Worm (Caenorhabditis elegans) whole organism, early embryonic: ENCODE data around the gene set-14.

Experiments used
- B0310.2 ChIP-seq: sonication (generic microtip); optimal IDR thresholded peaks from 2 replicates; lab custom pipeline; 2016; ENCODE audit warnings: mild to moderate bottlenecking, missing genetic modification characterization, missing compliant biosample characterization
- ama-1 ChIP-seq: fragments of 150-350 bp; optimal IDR thresholded peaks from 2 replicates; lab custom pipeline; 2014
- ceh-13 ChIP-seq: fragments of 200-800 bp; sonication (Bioruptor generic); optimal IDR thresholded peaks from 2 replicates; lab custom pipeline; 2018; ENCODE audit warnings: mild to moderate bottlenecking, missing genetic modification characterization, missing compliant biosample characterization
- ceh-36 ChIP-seq: sonication (generic microtip); optimal IDR thresholded peaks from 2 replicates; lab custom pipeline; 2016; ENCODE audit warnings: missing genetic modification characterization, inconsistent platforms, missing compliant biosample characterization
- flt-1 ChIP-seq: fragments of 200-800 bp; sonication (Bioruptor generic); IDR thresholded peaks from 2 replicates; pipeline ENCODE4 v1.3.6; 2022; ENCODE audit warnings: missing genetic modification characterization, missing compliant biosample characterization
- hmg-4 ChIP-seq: fragments of 200-800 bp; sonication (Bioruptor generic); optimal IDR thresholded peaks from 2 replicates; lab custom pipeline; 2018; ENCODE audit warnings: mild to moderate bottlenecking, missing genetic modification characterization, missing compliant biosample characterization
- hnd-1 ChIP-seq: sonication (generic microtip); optimal IDR thresholded peaks from 2 replicates; lab custom pipeline; 2016; ENCODE audit warnings: missing genetic modification characterization, missing compliant biosample characterization
- pes-1 ChIP-seq: fragments of 200-800 bp; sonication (Bioruptor generic); IDR thresholded peaks from 2 replicates; pipeline ENCODE4 v1.3.6; 2022; ENCODE audit warnings: missing genetic modification reagents, missing genetic modification characterization, missing compliant biosample characterization
- scrt-1 ChIP-seq: fragments of 200-800 bp; sonication (Bioruptor generic); IDR thresholded peaks from 2 replicates; pipeline ENCODE4 v1.3.6; 2022; ENCODE audit warnings: missing genetic modification characterization, missing compliant biosample characterization
- tbx-11 ChIP-seq: fragments of 200-800 bp; sonication (Bioruptor generic); IDR thresholded peaks from 2 replicates; pipeline ENCODE4 v1.3.6; 2022; ENCODE audit warnings: missing genetic modification characterization, missing compliant biosample characterization
- tbx-37 ChIP-seq: fragments of 200-800 bp; sonication (Bioruptor generic); conservative IDR thresholded peaks from 2 replicates; pipeline ENCODE4 v1.3.6; 2022; ENCODE audit warnings: missing genetic modification reagents, missing genetic modification characterization, missing compliant biosample characterization

DNA sequence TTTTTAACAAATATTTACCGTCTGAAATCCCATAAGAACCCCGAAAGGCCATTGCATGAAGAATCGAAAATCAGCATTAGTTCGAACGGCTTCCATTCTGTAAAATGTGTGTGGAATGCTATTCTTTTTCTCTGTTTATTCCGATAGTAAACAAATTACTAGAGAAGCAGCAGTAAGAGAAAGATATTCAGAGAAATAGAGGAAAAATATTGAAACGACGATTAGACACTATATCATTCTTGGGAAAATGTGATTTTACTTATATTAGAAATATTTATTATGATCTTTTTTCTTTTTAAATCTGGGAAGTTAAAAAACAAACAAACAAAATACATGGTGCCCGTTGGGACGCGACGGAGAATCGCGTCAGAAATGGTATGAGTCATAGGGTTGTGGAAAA lies 47.4 kb upstream of the set-14 start, which contains the start of gene M106.8:
- TF ChIP-seq tbx-11 (GFP tag; lab: Robert Waterston, UW) (no peak), flt-1 (GFP tag; lab: Robert Waterston, UW) (no peak), scrt-1 (no peak), ceh-13 (GFP tag; lab: Kevin White, UChicago) (no peak), ama-1 (no peak), tbx-37 (GFP tag; lab: Robert Waterston, UW) (no peak), ceh-36 (no peak), pes-1 (GFP tag; lab: Robert Waterston, UW) (no peak), hmg-4 (GFP tag; lab: Kevin White, UChicago) (no peak), hnd-1 (tag; lab: Kevin White, UChicago) (no peak), B0310.2 (tag; lab: Kevin White, UChicago) (no peak)
